Worm (Caenorhabditis elegans) whole organism, dauer: Measurements from ENCODE around the gene ttll-11.

Experiments used
- unc-62 ChIP-seq: sonication (generic microtip); optimal IDR thresholded peaks from 2 replicates; lab custom pipeline; 2017; ENCODE audit warnings: missing biosample characterization, missing genetic modification reagents, missing genetic modification characterization

ttll-11 gene

DNA sequence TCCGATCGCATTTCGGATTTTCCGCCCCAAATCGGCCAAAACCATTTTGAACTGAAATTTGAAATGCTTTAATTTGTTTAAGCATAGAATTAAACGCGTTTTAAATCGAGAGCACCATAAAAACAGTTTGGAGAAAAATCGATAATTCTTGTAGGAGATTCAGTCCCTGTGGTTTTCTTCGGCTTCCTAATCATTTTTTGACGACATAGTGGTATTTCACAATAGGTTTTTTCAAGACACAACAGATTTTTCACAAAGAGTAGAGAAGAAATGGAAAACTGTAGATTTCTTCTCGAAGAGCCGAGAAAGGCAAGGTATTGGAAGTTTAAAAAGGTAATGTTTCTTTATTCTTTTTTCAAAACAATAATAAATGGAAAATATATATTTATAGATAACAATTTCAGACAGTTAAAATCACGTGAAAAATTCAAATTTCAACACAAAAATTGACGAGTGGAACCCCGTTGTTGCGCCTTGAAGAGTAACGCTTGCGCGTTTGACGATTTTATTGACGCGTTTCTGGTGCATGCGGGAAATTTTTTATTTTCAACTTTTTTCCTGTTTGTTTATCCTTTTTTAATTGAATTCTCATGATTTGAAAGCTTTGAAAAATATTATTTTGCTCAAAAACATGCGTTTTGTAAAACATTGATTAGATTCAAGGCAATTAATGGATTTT lies 46.3 kb downstream of the ttll-11 start, which contains the start of gene F21D5.7:
F21D5.7 (minus strand) TSS at position 51 of the 679 bp plus-strand sequence.
- no peak for TF ChIP-seq unc-62 (GFP tag; lab: Kevin White, UChicago)

DNA sequence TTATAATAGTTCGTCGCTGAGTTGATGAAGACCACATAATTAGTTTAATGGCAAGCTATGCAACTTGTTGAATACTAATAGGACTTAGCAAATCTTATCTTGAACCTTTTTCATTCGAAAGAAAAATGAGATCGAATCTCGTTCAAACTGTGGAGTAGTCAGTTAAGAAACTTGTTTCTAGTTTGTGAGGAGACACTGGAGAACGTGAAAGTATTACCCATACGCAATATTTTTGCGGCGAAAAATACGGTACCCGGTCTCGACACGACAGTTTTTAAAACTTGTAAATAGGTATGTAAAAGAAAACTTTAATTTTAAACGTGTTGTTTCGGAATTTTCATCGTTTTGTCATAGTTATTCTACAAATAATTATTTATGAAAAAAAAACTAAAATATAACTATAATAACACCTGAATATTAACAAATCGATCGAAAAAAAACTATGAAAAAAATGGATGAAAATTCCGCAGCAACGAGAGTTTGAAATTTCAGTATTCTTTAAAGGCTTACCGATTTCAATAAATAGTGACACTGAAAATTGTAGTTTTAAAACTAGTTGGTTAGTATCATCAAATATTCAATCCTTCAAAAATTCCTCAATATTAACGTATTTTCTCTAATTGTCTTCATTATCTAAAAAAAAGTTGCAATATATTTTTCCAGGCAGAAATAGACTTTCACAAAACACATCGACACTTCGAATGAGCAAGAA lies 48.2 kb downstream of the ttll-11 start, which contains the start of the genes F20C5.7 and parg-1:
F20C5.7 (minus strand) TSS at position 101 of the 712 bp plus-strand sequence.
parg-1 (plus strand) TSS at position 662 of the 712 bp plus-strand sequence.
- no peak for TF ChIP-seq unc-62 (GFP tag; lab: Kevin White, UChicago)

DNA sequence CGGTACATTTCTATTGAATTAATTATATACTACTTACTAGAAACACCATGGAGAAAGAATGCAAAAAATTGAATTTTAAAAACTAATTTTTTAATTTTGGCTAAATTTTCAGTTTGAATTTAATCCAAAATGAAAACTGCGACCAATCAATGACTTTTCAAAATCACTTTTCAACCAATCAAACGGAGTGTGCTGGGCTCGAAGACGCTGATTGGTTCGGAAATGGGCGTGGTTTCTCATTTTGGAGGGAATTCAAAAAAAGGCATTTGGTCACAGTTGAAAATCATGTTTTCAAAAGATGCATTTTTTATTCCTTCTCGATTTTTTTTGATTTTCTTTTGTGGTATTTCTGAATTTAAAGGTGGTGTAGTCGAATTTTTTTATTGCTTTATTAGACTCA lies 51.4 kb downstream of the ttll-11 start:
- no peak for TF ChIP-seq unc-62 (GFP tag; lab: Kevin White, UChicago)
